Worm (Caenorhabditis elegans) whole organism, L1 larva: ENCODE results near the gene C05D11.13.
A peak's percentile ranks its signal among the peaks of the same experiment; 100 is the strongest.

Experiments
- Y116A8C.19 ChIP-seq: sonication (generic microtip); optimal IDR thresholded peaks from 2 replicates; lab custom pipeline; 2016; ENCODE audit warnings: missing compliant biosample characterization, missing genetic modification characterization, borderline replicate concordance
- alr-1 ChIP-seq: fragments of 200-800 bp; sonication (Bioruptor generic); optimal IDR thresholded peaks from 2 replicates; lab custom pipeline; 2018; ENCODE audit warnings: borderline replicate concordance, mild to moderate bottlenecking, missing genetic modification characterization, missing compliant biosample characterization
- aly-2 ChIP-seq: fragments of 150-350 bp; optimal IDR thresholded peaks from 2 replicates; lab custom pipeline; 2014; ENCODE audit warnings: missing biosample characterization, missing genetic modification characterization
- ama-1 ChIP-seq: fragments of 150-350 bp; optimal IDR thresholded peaks from 2 replicates; lab custom pipeline; 2014
- ceh-82 ChIP-seq, 3 experiments: fragments of 150-350 bp in 1 of 3; sonication (generic microtip) in 2 of 3; optimal IDR thresholded peaks; 2 replicates each; lab custom pipeline; 2014 to 2017; ENCODE audit warnings: missing biosample characterization in 3 of 3, missing genetic modification characterization in 3 of 3
- ceh-88 ChIP-seq: fragments of 200-800 bp; sonication (Bioruptor generic); IDR thresholded peaks from 2 replicates; pipeline ENCODE4 v1.3.6; 2022; ENCODE audit warnings: missing genetic modification characterization, missing compliant biosample characterization
- ces-1 ChIP-seq: fragments of 150-350 bp; optimal IDR thresholded peaks from 2 replicates; lab custom pipeline; 2014; ENCODE audit warnings: missing biosample characterization, missing genetic modification reagents, missing genetic modification characterization
- dpl-1 ChIP-seq, 3 experiments: fragments of 150-350 bp in 2 of 3; sonication (generic microtip) in 1 of 3; optimal IDR thresholded peaks; 2 replicates each; lab custom pipeline; 2014 to 2017; ENCODE audit warnings: missing biosample characterization in 3 of 3, missing genetic modification characterization in 3 of 3, missing genetic modification reagents in 3 of 3
- efl-1 ChIP-seq, 4 experiments: fragments of 150-350 bp; optimal IDR thresholded peaks in 3 of 4; peaks in 1 of 4; 1 replicate in 1 of 4; 2 replicates in 3 of 4; lab custom pipeline; 2014; ENCODE audit warnings: missing biosample characterization in 2 of 4, missing genetic modification characterization in 2 of 4, missing genetic modification reagents in 2 of 4
- egl-13 ChIP-seq: sonication (generic microtip); optimal IDR thresholded peaks from 2 replicates; lab custom pipeline; 2016; ENCODE audit warnings: missing genotype, missing genetic modification reagents, missing genetic modification characterization, missing compliant biosample characterization
- egl-27 ChIP-seq, 2 experiments: fragments of 150-350 bp in 1 of 2; sonication (generic microtip); optimal IDR thresholded peaks; 3 replicates each; lab custom pipeline; 2017 to 2018; ENCODE audit warnings: missing biosample characterization in 2 of 2, missing genetic modification characterization in 2 of 2, missing genetic modification reagents in 2 of 2
- elt-2 ChIP-seq: sonication (generic microtip); optimal IDR thresholded peaks from 2 replicates; lab custom pipeline; 2016; ENCODE audit warnings: missing genetic modification characterization, mild to moderate bottlenecking, inconsistent platforms, missing compliant biosample characterization, missing genetic modification reagents
- elt-3 ChIP-seq, 6 experiments: fragments of 150-350 bp in 1 of 6; sonication (generic microtip); optimal IDR thresholded peaks; 2 replicates each; lab custom pipeline; 2017 to 2018; ENCODE audit warnings: missing biosample characterization in 6 of 6, missing genetic modification characterization in 6 of 6, inconsistent platforms in 1 of 6
- fkh-4 ChIP-seq: sonication (generic microtip); optimal IDR thresholded peaks from 2 replicates; lab custom pipeline; 2016; ENCODE audit warnings: missing compliant biosample characterization, missing genetic modification characterization, borderline replicate concordance
- fos-1 ChIP-seq: fragments of 150-350 bp; optimal IDR thresholded peaks from 2 replicates; lab custom pipeline; 2014; ENCODE audit warnings: missing biosample characterization, missing genetic modification characterization
- grh-1 ChIP-seq: fragments of 200-800 bp; sonication (Bioruptor generic); IDR thresholded peaks from 2 replicates; pipeline ENCODE4 v1.3.6; 2022; ENCODE audit warnings: missing genetic modification reagents, missing genetic modification characterization, missing compliant biosample characterization
- hlh-17 ChIP-seq: fragments of 200-800 bp; sonication (Bioruptor generic); optimal IDR thresholded peaks from 2 replicates; lab custom pipeline; 2018; ENCODE audit warnings: missing genetic modification characterization, mild to moderate bottlenecking, missing compliant biosample characterization, moderate library complexity, borderline replicate concordance
- hlh-4 ChIP-seq: sonication (generic microtip); optimal IDR thresholded peaks from 2 replicates; lab custom pipeline; 2016; ENCODE audit warnings: mild to moderate bottlenecking, missing genetic modification characterization, missing compliant biosample characterization
- lin-14 ChIP-seq: fragments of 200-800 bp; sonication (Bioruptor generic); optimal IDR thresholded peaks from 2 replicates; lab custom pipeline; 2018; ENCODE audit warnings: mild to moderate bottlenecking, missing genetic modification characterization, moderate library complexity, missing compliant biosample characterization
- lin-15B ChIP-seq: fragments of 150-350 bp; sonication (generic microtip); optimal IDR thresholded peaks from 3 replicates; lab custom pipeline; 2014; ENCODE audit warnings: missing biosample characterization, missing genetic modification characterization
- lin-35 ChIP-seq, 2 experiments: fragments of 150-350 bp; optimal IDR thresholded peaks; 2 replicates each; lab custom pipeline; 2014; ENCODE audit warnings: missing biosample characterization in 2 of 2, missing genetic modification characterization in 2 of 2, missing genetic modification reagents in 2 of 2
- lir-3 ChIP-seq: sonication (generic microtip); optimal IDR thresholded peaks from 2 replicates; lab custom pipeline; 2016; ENCODE audit warnings: mild to moderate bottlenecking, missing genetic modification characterization, moderate library complexity, missing compliant biosample characterization; ENCODE audit not compliant: poor library complexity
- lsy-2 ChIP-seq, 2 experiments: fragments of 150-350 bp; optimal IDR thresholded peaks; 2 replicates each; lab custom pipeline; 2014; ENCODE audit warnings: missing biosample characterization in 2 of 2, missing genetic modification characterization in 2 of 2
- mdl-1 ChIP-seq, 2 experiments: fragments of 150-350 bp; optimal IDR thresholded peaks; 2 replicates each; lab custom pipeline; 2014 to 2017; ENCODE audit warnings: missing biosample characterization in 2 of 2, missing genetic modification characterization in 2 of 2, inconsistent platforms in 1 of 2
- mep-1 ChIP-seq: fragments of 150-350 bp; optimal IDR thresholded peaks from 2 replicates; lab custom pipeline; 2014; ENCODE audit warnings: missing biosample characterization, missing genetic modification characterization
- nhr-12 ChIP-seq: sonication (generic microtip); optimal IDR thresholded peaks from 2 replicates; lab custom pipeline; 2017; ENCODE audit warnings: missing biosample characterization, missing genetic modification characterization
- nhr-19 ChIP-seq: fragments of 200-800 bp; sonication (Bioruptor generic); conservative IDR thresholded peaks from 2 replicates; pipeline ENCODE4 v1.3.6; 2022; ENCODE audit warnings: missing genetic modification characterization, missing compliant biosample characterization
- nhr-20 ChIP-seq: sonication (generic microtip); optimal IDR thresholded peaks from 2 replicates; lab custom pipeline; 2016; ENCODE audit warnings: mild to moderate bottlenecking, missing genetic modification characterization, missing compliant biosample characterization
- nhr-47 ChIP-seq: sonication (generic microtip); optimal IDR thresholded peaks from 2 replicates; lab custom pipeline; 2016; ENCODE audit warnings: mild to moderate bottlenecking, missing genetic modification characterization, moderate library complexity, missing compliant biosample characterization
- nhr-71 ChIP-seq: sonication (generic microtip); optimal IDR thresholded peaks from 2 replicates; lab custom pipeline; 2016; ENCODE audit warnings: mild to moderate bottlenecking, missing genetic modification characterization, moderate library complexity, missing compliant biosample characterization
- nhr-76 ChIP-seq: sonication (generic microtip); optimal IDR thresholded peaks from 2 replicates; lab custom pipeline; 2017; ENCODE audit warnings: missing biosample characterization, missing genetic modification characterization
- nhr-77 ChIP-seq: fragments of 150-350 bp; optimal IDR thresholded peaks from 2 replicates; lab custom pipeline; 2014; ENCODE audit warnings: missing biosample characterization, missing genetic modification characterization
- nhr-85 ChIP-seq: sonication (generic microtip); peaks from one replicate; lab custom pipeline; 2016; ENCODE audit warnings: missing genetic modification characterization, inconsistent platforms, missing compliant biosample characterization
- nhr-90 ChIP-seq: sonication (generic microtip); optimal IDR thresholded peaks from 2 replicates; lab custom pipeline; 2016; ENCODE audit warnings: mild to moderate bottlenecking, missing genetic modification characterization, missing compliant biosample characterization; ENCODE audit not compliant: poor library complexity
- pag-3 ChIP-seq: sonication (generic microtip); optimal IDR thresholded peaks from 2 replicates; lab custom pipeline; 2017; ENCODE audit warnings: missing genetic modification characterization, mild to moderate bottlenecking, missing compliant biosample characterization, antibody characterized with exemption, borderline replicate concordance; ENCODE audit not compliant: insufficient read depth
- pqm-1 ChIP-seq: sonication (generic microtip); optimal IDR thresholded peaks from 3 replicates; lab custom pipeline; 2017; ENCODE audit warnings: missing biosample characterization, missing genetic modification characterization
- snpc-4 ChIP-seq: fragments of 150-350 bp; optimal IDR thresholded peaks from 2 replicates; lab custom pipeline; 2014; ENCODE audit warnings: missing biosample characterization, missing genetic modification characterization
- sox-4 ChIP-seq: sonication (generic microtip); optimal IDR thresholded peaks from 2 replicates; lab custom pipeline; 2016; ENCODE audit warnings: missing genetic modification characterization, missing compliant biosample characterization
- sptf-1 ChIP-seq: fragments of 150-350 bp; optimal IDR thresholded peaks from 2 replicates; lab custom pipeline; 2014; ENCODE audit warnings: missing biosample characterization, missing genetic modification characterization
- swsn-7 ChIP-seq: sonication (generic microtip); optimal IDR thresholded peaks from 2 replicates; lab custom pipeline; 2016; ENCODE audit warnings: missing genetic modification characterization, missing compliant biosample characterization
- unc-30 ChIP-seq: sonication (generic microtip); optimal IDR thresholded peaks from 2 replicates; lab custom pipeline; 2017; ENCODE audit warnings: missing biosample characterization, missing genetic modification characterization
- unc-62 ChIP-seq: fragments of 150-350 bp; optimal IDR thresholded peaks from 2 replicates; lab custom pipeline; 2014; ENCODE audit warnings: missing biosample characterization, missing genetic modification reagents, missing genetic modification characterization
- unc-98 ChIP-seq: fragments of 200-800 bp; sonication (Bioruptor generic); IDR thresholded peaks from 2 replicates; pipeline ENCODE4 v1.3.6; 2022; ENCODE audit warnings: missing genetic modification characterization, missing compliant biosample characterization
- vab-15 ChIP-seq: sonication (generic microtip); optimal IDR thresholded peaks from 2 replicates; lab custom pipeline; 2017; ENCODE audit warnings: missing genotype, mild to moderate bottlenecking, missing genetic modification characterization, missing compliant biosample characterization
- xbp-1 ChIP-seq: sonication (generic microtip); optimal IDR thresholded peaks from 2 replicates; lab custom pipeline; 2016; ENCODE audit warnings: missing genetic modification characterization, missing compliant biosample characterization
- zag-1 ChIP-seq: fragments of 150-350 bp; optimal IDR thresholded peaks from 2 replicates; lab custom pipeline; 2014; ENCODE audit warnings: missing biosample characterization, missing genetic modification characterization
- ztf-11 ChIP-seq, 2 experiments: sonication (generic microtip); optimal IDR thresholded peaks; 2 replicates each; lab custom pipeline; 2016 to 2017; ENCODE audit warnings: missing genetic modification characterization in 2 of 2, missing biosample characterization in 1 of 2, missing compliant biosample characterization in 1 of 2
- ztf-4 ChIP-seq: fragments of 150-350 bp; optimal IDR thresholded peaks from 2 replicates; lab custom pipeline; 2014; ENCODE audit warnings: missing biosample characterization, missing genetic modification characterization

Gene C05D11.13

DNA sequence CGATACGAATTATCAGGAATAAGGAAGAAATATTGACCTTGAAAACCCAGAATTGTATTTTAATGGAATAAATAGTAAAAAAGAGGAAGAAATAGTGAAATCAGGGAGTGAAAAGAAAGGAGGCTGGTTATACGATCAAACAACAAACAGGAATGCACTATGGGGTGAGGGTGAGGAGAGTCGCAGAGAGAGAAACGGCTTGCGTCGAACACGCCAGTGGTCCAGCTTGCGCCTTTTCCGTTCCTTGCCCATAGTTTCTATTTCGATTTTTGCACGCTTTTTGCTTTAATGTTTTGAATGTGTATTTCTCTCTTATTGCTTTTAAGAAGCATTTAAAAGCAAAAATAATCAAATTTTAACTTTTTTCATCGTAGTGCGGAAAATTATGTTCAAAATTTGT lies 9.3 kb upstream of the C05D11.13 start (continued):
- TF ChIP-seq lin-15B (tag; lab: Kevin White, UChicago) (peak; percentile 55), nhr-12 (tag; lab: Kevin White, UChicago) (no peak), efl-1 (optimal IDR thresholded peaks at IDR 0.05; lab: Kevin White, UChicago) (peak; percentile 84 to 89), efl-1 (GFP tag; optimal IDR thresholded peaks at IDR 0.05 in 1 of 2; lab: Kevin White, UChicago) (peak; percentile 72 to 97), sox-4 (no peak), lin-14 (peak; percentile 92), nhr-47 (tag; lab: Kevin White, UChicago) (peak; percentile 65), elt-3 (tag; optimal IDR thresholded peaks at IDR 0.05; lab: Kevin White, UChicago) (peak in 3 of 6 experiments; percentile 18 to 74 (median 60)), hlh-17 (GFP tag; lab: Kevin White, UChicago) (no peak), unc-62 (GFP tag; lab: Kevin White, UChicago) (no peak), alr-1 (no peak), lin-35 (GFP tag; optimal IDR thresholded peaks at IDR 0.05; lab: Kevin White, UChicago) (peak; percentile 84 to 89), ama-1 (no peak), ceh-82 (tag; optimal IDR thresholded peaks at IDR 0.05; lab: Kevin White, UChicago) (peak; percentile 50 to 88 (median 73)), nhr-76 (no peak), egl-13 (tag; lab: Kevin White, UChicago) (no peak), grh-1 (no peak), nhr-85 (tag; lab: Kevin White, UChicago) (peak; percentile 83), nhr-20 (tag; lab: Kevin White, UChicago) (peak; percentile 77), nhr-90 (peak; percentile 30), lir-3 (tag; lab: Kevin White, UChicago) (peak; percentile 12), xbp-1 (tag; lab: Kevin White, UChicago) (peak; percentile 65), swsn-7 (tag; lab: Kevin White, UChicago) (peak; percentile 75), aly-2 (tag; lab: Kevin White, UChicago) (peak; percentile 43), vab-15 (tag; lab: Kevin White, UChicago) (no peak), ztf-11 (tag; optimal IDR thresholded peaks at IDR 0.05; lab: Kevin White, UChicago) (no peak), ceh-88 (peak; percentile 51; the same call in 1 of the 2 replicates), dpl-1 (GFP tag; optimal IDR thresholded peaks at IDR 0.05; lab: Kevin White, UChicago) (peak; percentile 73 to 79 (median 76)), unc-30 (tag; lab: Kevin White, UChicago) (no peak), nhr-19 (GFP tag; lab: Robert Waterston, UW) (peak; percentile 78), fkh-4 (tag; lab: Kevin White, UChicago) (no peak), lsy-2 (tag; optimal IDR thresholded peaks at IDR 0.05; lab: Kevin White, UChicago) (peak; percentile 86 to 92), ztf-4 (tag; lab: Kevin White, UChicago) (peak; percentile 66), Y116A8C.19 (tag; lab: Kevin White, UChicago) (no peak), snpc-4 (tag; lab: Kevin White, UChicago) (no peak), egl-27 (tag; optimal IDR thresholded peaks at IDR 0.05; lab: Kevin White, UChicago) (no peak), mdl-1 (tag; optimal IDR thresholded peaks at IDR 0.05; lab: Kevin White, UChicago) (peak in 1 of 2 experiments; percentile 58), sptf-1 (tag; lab: Kevin White, UChicago) (no peak), hlh-4 (tag; lab: Kevin White, UChicago) (no peak)

DNA sequence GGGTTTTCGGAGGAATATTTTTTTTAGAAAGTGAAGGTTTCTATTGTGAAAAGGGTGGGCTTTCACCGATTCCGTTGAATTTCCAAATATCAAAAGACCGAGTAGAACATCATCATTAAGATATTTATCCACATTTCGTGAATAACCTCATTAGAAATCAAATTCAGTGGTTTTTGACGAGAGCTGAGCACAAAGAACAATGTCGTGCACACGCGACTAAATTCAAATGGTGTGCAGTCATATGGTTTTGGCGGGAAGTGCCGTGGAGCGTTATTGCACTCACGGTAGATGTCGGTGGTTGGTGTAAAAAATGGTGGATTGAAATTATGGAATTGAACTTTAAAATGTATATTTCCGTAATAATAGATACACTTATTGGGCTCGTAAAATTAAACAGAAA lies 8.3 kb upstream of the C05D11.13 start:
- TF ChIP-seq fos-1 (tag; lab: Kevin White, UChicago) (no peak), lin-14 (peak; percentile 16), nhr-12 (tag; lab: Kevin White, UChicago) (no peak), pag-3 (tag; lab: Kevin White, UChicago) (no peak), ama-1 (no peak), lsy-2 (tag; optimal IDR thresholded peaks at IDR 0.05; lab: Kevin White, UChicago) (peak in 1 of 2 experiments; percentile 31), nhr-90 (no peak), egl-13 (tag; lab: Kevin White, UChicago) (no peak), egl-27 (tag; optimal IDR thresholded peaks at IDR 0.05; lab: Kevin White, UChicago) (no peak), unc-98 (no peak), efl-1 (optimal IDR thresholded peaks at IDR 0.05; lab: Kevin White, UChicago) (peak; percentile 38 to 75), efl-1 (GFP tag; optimal IDR thresholded peaks at IDR 0.05 in 1 of 2; lab: Kevin White, UChicago) (peak; percentile 53 to 94), swsn-7 (tag; lab: Kevin White, UChicago) (no peak), lin-35 (GFP tag; optimal IDR thresholded peaks at IDR 0.05; lab: Kevin White, UChicago) (peak; percentile 29 to 54), nhr-77 (tag; lab: Kevin White, UChicago) (no peak), dpl-1 (GFP tag; optimal IDR thresholded peaks at IDR 0.05; lab: Kevin White, UChicago) (peak; percentile 20 to 76 (median 64)), zag-1 (tag; lab: Kevin White, UChicago) (no peak), elt-2 (tag; lab: Kevin White, UChicago) (no peak), nhr-76 (no peak), nhr-71 (tag; lab: Kevin White, UChicago) (peak; percentile 19), hlh-4 (tag; lab: Kevin White, UChicago) (no peak), ceh-82 (tag; optimal IDR thresholded peaks at IDR 0.05; lab: Kevin White, UChicago) (no peak), mep-1 (no peak), ces-1 (GFP tag; lab: Kevin White, UChicago) (no peak), pqm-1 (no peak), sox-4 (no peak)
